Worm (Caenorhabditis elegans): ENCODE measurements around the gene H40L08.7.

DNA sequence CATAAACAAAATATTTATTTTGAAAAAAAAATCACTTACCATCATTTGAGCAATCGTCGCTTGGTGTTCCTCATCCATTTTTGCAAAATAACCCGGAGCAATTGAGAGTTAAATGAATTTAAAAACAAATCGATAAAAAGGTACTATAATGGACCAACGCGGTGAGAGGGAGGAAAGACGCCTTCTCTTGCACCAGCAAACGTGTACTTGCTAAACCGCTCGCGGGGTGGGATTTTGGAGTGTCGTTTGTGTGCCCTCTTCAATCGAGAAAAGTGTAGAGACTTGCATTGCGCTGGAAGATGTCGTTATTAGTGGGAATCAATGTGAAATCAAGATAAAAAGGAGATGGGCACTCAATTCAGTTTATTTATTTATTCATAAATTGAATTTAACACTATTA, 6.3 kb upstream of the H40L08.7 start, which contains the start of gene H40L08.1:
- TF ChIP-seq tab-1 (GFP tag; IDR thresholded peaks at IDR 0.05) (no peak), cog-1 (tag; optimal IDR thresholded peaks at IDR 0.05) (no peak), med-1 (GFP tag; optimal IDR thresholded peaks at IDR 0.05; ENCODE audit: insufficient read depth) (no peak), ztf-29 (GFP tag; IDR thresholded peaks at IDR 0.05) (no peak), ztf-23 (GFP tag; IDR thresholded peaks at IDR 0.05) (no peak), T22C8.4 (GFP tag; IDR thresholded peaks at IDR 0.05) (no peak), klf-2 (GFP tag; conservative IDR thresholded peaks at IDR 0.05) (no peak), flt-1 (GFP tag; IDR thresholded peaks at IDR 0.05) (no peak)

Measured in whole organism, midembryonic.